Worm (Caenorhabditis elegans) whole organism, L1 larva: ENCODE results near the gene Y42A5A.3.
A peak's percentile ranks its signal among the peaks of the same experiment; 100 is the strongest.

ENCODE experiments used
- C04F5.9 ChIP-seq: sonication (generic microtip); optimal IDR thresholded peaks from 2 replicates; lab custom pipeline; 2016; ENCODE audit warnings: missing genetic modification characterization, missing compliant biosample characterization
- C16A3.4 ChIP-seq: fragments of 150-350 bp; optimal IDR thresholded peaks from 2 replicates; lab custom pipeline; 2014; ENCODE audit warnings: missing biosample characterization, missing genetic modification characterization
- C34B4.2 ChIP-seq: sonication (generic microtip); optimal IDR thresholded peaks from 2 replicates; lab custom pipeline; 2017; ENCODE audit warnings: mild to moderate bottlenecking, missing genetic modification characterization, missing compliant biosample characterization
- aha-1 ChIP-seq: fragments of 150-350 bp; optimal IDR thresholded peaks from 2 replicates; lab custom pipeline; 2014; ENCODE audit warnings: missing biosample characterization, missing genetic modification characterization
- ama-1 ChIP-seq: fragments of 150-350 bp; optimal IDR thresholded peaks from 2 replicates; lab custom pipeline; 2014
- blmp-1 ChIP-seq: fragments of 150-350 bp; optimal IDR thresholded peaks from 2 replicates; lab custom pipeline; 2014; ENCODE audit warnings: missing biosample characterization, missing genetic modification characterization
- ceh-8 ChIP-seq: fragments of 200-800 bp; sonication (Bioruptor generic); optimal IDR thresholded peaks from 2 replicates; lab custom pipeline; 2018; ENCODE audit warnings: mild to moderate bottlenecking, missing genetic modification characterization, moderate library complexity, missing compliant biosample characterization
- ceh-90 ChIP-seq: sonication (generic microtip); optimal IDR thresholded peaks from 2 replicates; lab custom pipeline; 2016; ENCODE audit warnings: missing genetic modification characterization, missing compliant biosample characterization
- ces-1 ChIP-seq: fragments of 150-350 bp; optimal IDR thresholded peaks from 2 replicates; lab custom pipeline; 2014; ENCODE audit warnings: missing biosample characterization, missing genetic modification reagents, missing genetic modification characterization
- dpl-1 ChIP-seq, 3 experiments: fragments of 150-350 bp in 2 of 3; sonication (generic microtip) in 1 of 3; optimal IDR thresholded peaks; 2 replicates each; lab custom pipeline; 2014 to 2017; ENCODE audit warnings: missing biosample characterization in 3 of 3, missing genetic modification characterization in 3 of 3, missing genetic modification reagents in 3 of 3
- dsc-1 ChIP-seq: sonication (generic microtip); optimal IDR thresholded peaks from 2 replicates; lab custom pipeline; 2016; ENCODE audit warnings: mild to moderate bottlenecking, missing genetic modification characterization, missing compliant biosample characterization
- efl-3 ChIP-seq: fragments of 200-800 bp; sonication (Bioruptor generic); optimal IDR thresholded peaks from 2 replicates; lab custom pipeline; 2018; ENCODE audit warnings: mild to moderate bottlenecking, missing genetic modification characterization, missing compliant biosample characterization
- egl-13 ChIP-seq: sonication (generic microtip); optimal IDR thresholded peaks from 2 replicates; lab custom pipeline; 2016; ENCODE audit warnings: missing genotype, missing genetic modification reagents, missing genetic modification characterization, missing compliant biosample characterization
- elt-3 ChIP-seq, 6 experiments: fragments of 150-350 bp in 1 of 6; sonication (generic microtip); optimal IDR thresholded peaks; 2 replicates each; lab custom pipeline; 2017 to 2018; ENCODE audit warnings: missing biosample characterization in 6 of 6, missing genetic modification characterization in 6 of 6, inconsistent platforms in 1 of 6
- ets-5 ChIP-seq: fragments of 200-800 bp; sonication (Bioruptor generic); IDR thresholded peaks from 2 replicates; pipeline ENCODE4 v1.3.6; 2022; ENCODE audit warnings: missing genetic modification characterization, missing compliant biosample characterization
- grh-1 ChIP-seq: fragments of 200-800 bp; sonication (Bioruptor generic); IDR thresholded peaks from 2 replicates; pipeline ENCODE4 v1.3.6; 2022; ENCODE audit warnings: missing genetic modification reagents, missing genetic modification characterization, missing compliant biosample characterization
- lin-14 ChIP-seq: fragments of 200-800 bp; sonication (Bioruptor generic); optimal IDR thresholded peaks from 2 replicates; lab custom pipeline; 2018; ENCODE audit warnings: mild to moderate bottlenecking, missing genetic modification characterization, moderate library complexity, missing compliant biosample characterization
- lin-35 ChIP-seq, 2 experiments: fragments of 150-350 bp; optimal IDR thresholded peaks; 2 replicates each; lab custom pipeline; 2014; ENCODE audit warnings: missing biosample characterization in 2 of 2, missing genetic modification characterization in 2 of 2, missing genetic modification reagents in 2 of 2
- lin-39 ChIP-seq: fragments of 150-350 bp; optimal IDR thresholded peaks from 2 replicates; lab custom pipeline; 2014; ENCODE audit warnings: missing biosample characterization, missing genetic modification reagents, missing genetic modification characterization
- lir-3 ChIP-seq: sonication (generic microtip); optimal IDR thresholded peaks from 2 replicates; lab custom pipeline; 2016; ENCODE audit warnings: mild to moderate bottlenecking, missing genetic modification characterization, moderate library complexity, missing compliant biosample characterization; ENCODE audit not compliant: poor library complexity
- lsy-2 ChIP-seq, 2 experiments: fragments of 150-350 bp; optimal IDR thresholded peaks; 2 replicates each; lab custom pipeline; 2014; ENCODE audit warnings: missing biosample characterization in 2 of 2, missing genetic modification characterization in 2 of 2
- mef-2 ChIP-seq: fragments of 150-350 bp; optimal IDR thresholded peaks from 2 replicates; lab custom pipeline; 2014; ENCODE audit warnings: missing biosample characterization, missing genetic modification characterization
- mep-1 ChIP-seq: fragments of 150-350 bp; optimal IDR thresholded peaks from 2 replicates; lab custom pipeline; 2014; ENCODE audit warnings: missing biosample characterization, missing genetic modification characterization
- nhr-19 ChIP-seq: fragments of 200-800 bp; sonication (Bioruptor generic); conservative IDR thresholded peaks from 2 replicates; pipeline ENCODE4 v1.3.6; 2022; ENCODE audit warnings: missing genetic modification characterization, missing compliant biosample characterization
- nhr-20 ChIP-seq: sonication (generic microtip); optimal IDR thresholded peaks from 2 replicates; lab custom pipeline; 2016; ENCODE audit warnings: mild to moderate bottlenecking, missing genetic modification characterization, missing compliant biosample characterization
- nhr-47 ChIP-seq: sonication (generic microtip); optimal IDR thresholded peaks from 2 replicates; lab custom pipeline; 2016; ENCODE audit warnings: mild to moderate bottlenecking, missing genetic modification characterization, moderate library complexity, missing compliant biosample characterization
- nhr-76 ChIP-seq: sonication (generic microtip); optimal IDR thresholded peaks from 2 replicates; lab custom pipeline; 2017; ENCODE audit warnings: missing biosample characterization, missing genetic modification characterization
- nhr-77 ChIP-seq: fragments of 150-350 bp; optimal IDR thresholded peaks from 2 replicates; lab custom pipeline; 2014; ENCODE audit warnings: missing biosample characterization, missing genetic modification characterization
- nhr-85 ChIP-seq: sonication (generic microtip); peaks from one replicate; lab custom pipeline; 2016; ENCODE audit warnings: missing genetic modification characterization, inconsistent platforms, missing compliant biosample characterization
- pax-3 ChIP-seq: fragments of 200-800 bp; sonication (Bioruptor generic); optimal IDR thresholded peaks from 2 replicates; lab custom pipeline; 2018; ENCODE audit warnings: mild to moderate bottlenecking, missing genetic modification characterization, moderate library complexity, missing compliant biosample characterization
- pqm-1 ChIP-seq: sonication (generic microtip); optimal IDR thresholded peaks from 3 replicates; lab custom pipeline; 2017; ENCODE audit warnings: missing biosample characterization, missing genetic modification characterization
- rnt-1 ChIP-seq: sonication (generic microtip); optimal IDR thresholded peaks from 2 replicates; lab custom pipeline; 2016; ENCODE audit warnings: mild to moderate bottlenecking, missing genetic modification characterization, moderate library complexity, missing compliant biosample characterization
- snpc-4 ChIP-seq: fragments of 150-350 bp; optimal IDR thresholded peaks from 2 replicates; lab custom pipeline; 2014; ENCODE audit warnings: missing biosample characterization, missing genetic modification characterization
- sox-4 ChIP-seq: sonication (generic microtip); optimal IDR thresholded peaks from 2 replicates; lab custom pipeline; 2016; ENCODE audit warnings: missing genetic modification characterization, missing compliant biosample characterization
- swsn-7 ChIP-seq: sonication (generic microtip); optimal IDR thresholded peaks from 2 replicates; lab custom pipeline; 2016; ENCODE audit warnings: missing genetic modification characterization, missing compliant biosample characterization
- tbx-2 ChIP-seq: sonication (generic microtip); optimal IDR thresholded peaks from 2 replicates; lab custom pipeline; 2016; ENCODE audit warnings: missing genetic modification characterization, missing compliant biosample characterization
- unc-130 ChIP-seq: fragments of 150-350 bp; optimal IDR thresholded peaks from 2 replicates; lab custom pipeline; 2017; ENCODE audit warnings: missing biosample characterization, missing genetic modification characterization, inconsistent platforms
- unc-30 ChIP-seq: sonication (generic microtip); optimal IDR thresholded peaks from 2 replicates; lab custom pipeline; 2017; ENCODE audit warnings: missing biosample characterization, missing genetic modification characterization
- unc-98 ChIP-seq: fragments of 200-800 bp; sonication (Bioruptor generic); IDR thresholded peaks from 2 replicates; pipeline ENCODE4 v1.3.6; 2022; ENCODE audit warnings: missing genetic modification characterization, missing compliant biosample characterization
- vab-15 ChIP-seq: sonication (generic microtip); optimal IDR thresholded peaks from 2 replicates; lab custom pipeline; 2017; ENCODE audit warnings: missing genotype, mild to moderate bottlenecking, missing genetic modification characterization, missing compliant biosample characterization
- xbp-1 ChIP-seq: sonication (generic microtip); optimal IDR thresholded peaks from 2 replicates; lab custom pipeline; 2016; ENCODE audit warnings: missing genetic modification characterization, missing compliant biosample characterization
- zip-4 ChIP-seq: fragments of 200-800 bp; sonication (Bioruptor generic); optimal IDR thresholded peaks from 2 replicates; lab custom pipeline; 2018; ENCODE audit warnings: mild to moderate bottlenecking, missing genetic modification characterization, moderate library complexity, missing compliant biosample characterization
- ztf-11 ChIP-seq, 2 experiments: sonication (generic microtip); optimal IDR thresholded peaks; 2 replicates each; lab custom pipeline; 2016 to 2017; ENCODE audit warnings: missing genetic modification characterization in 2 of 2, missing biosample characterization in 1 of 2, missing compliant biosample characterization in 1 of 2

Gene Y42A5A.3

ce11 chrV:11082475-11082874 is 13.3 kb downstream of the Y42A5A.3 start (continued):
- TF ChIP-seq ceh-90 (tag; lab: Kevin White, UChicago) (no peak), pax-3 (tag; lab: Kevin White, UChicago) (no peak), snpc-4 (tag; lab: Kevin White, UChicago) (no peak), elt-3 (tag; optimal IDR thresholded peaks at IDR 0.05; lab: Kevin White, UChicago) (no peak), lir-3 (peak; percentile 21), nhr-77 (tag; lab: Kevin White, UChicago) (peak; percentile 78), C16A3.4 (tag; lab: Kevin White, UChicago) (no peak), grh-1 (no peak), unc-130 (tag; lab: Kevin White, UChicago) (peak; percentile 35), ztf-11 (tag; optimal IDR thresholded peaks at IDR 0.05; lab: Kevin White, UChicago) (no peak), tbx-2 (tag; lab: Kevin White, UChicago) (peak; percentile 58), lin-35 (GFP tag; optimal IDR thresholded peaks at IDR 0.05; lab: Kevin White, UChicago) (no peak), nhr-19 (peak; percentile 84), lin-39 (tag; lab: Kevin White, UChicago) (peak; percentile 23), sox-4 (no peak), unc-30 (tag; lab: Kevin White, UChicago) (no peak), C34B4.2 (no peak), unc-98 (GFP tag; lab: Robert Waterston, UW) (no peak), efl-3 (no peak), aha-1 (no peak), nhr-20 (tag; lab: Kevin White, UChicago) (peak; percentile 80), ets-5 (GFP tag; lab: Robert Waterston, UW) (no peak), mef-2 (tag; lab: Kevin White, UChicago) (no peak), C04F5.9 (tag; lab: Kevin White, UChicago) (no peak), mep-1 (tag; lab: Kevin White, UChicago) (peak; percentile 49), pqm-1 (tag; lab: Kevin White, UChicago) (no peak), ces-1 (GFP tag; lab: Kevin White, UChicago) (no peak), swsn-7 (peak; percentile 68), egl-13 (tag; lab: Kevin White, UChicago) (no peak), nhr-47 (peak; percentile 71), dsc-1 (peak; percentile 67), blmp-1 (tag; lab: Kevin White, UChicago) (no peak), zip-4 (GFP tag; lab: Kevin White, UChicago) (no peak), lsy-2 (tag; optimal IDR thresholded peaks at IDR 0.05; lab: Kevin White, UChicago) (peak; percentile 32 to 44), ceh-8 (no peak), ama-1 (lab: Kevin White, UChicago) (peak; percentile 83), xbp-1 (tag; lab: Kevin White, UChicago) (peak; percentile 37), vab-15 (tag; lab: Kevin White, UChicago) (no peak), dpl-1 (GFP tag; optimal IDR thresholded peaks at IDR 0.05; lab: Kevin White, UChicago) (no peak), nhr-76 (no peak), rnt-1 (tag; lab: Kevin White, UChicago) (peak; percentile 88), lin-14 (GFP tag; lab: Kevin White, UChicago) (peak; percentile 88), nhr-85 (tag; lab: Kevin White, UChicago) (no peak)
- TF ChIP-seq, all 84 proteins: peak for 31
